Worm (Caenorhabditis elegans) whole organism, L4/young adult: ENCODE measurements around the gene col-140.

Experiments used
- dao-5 ChIP-seq: sonication (generic microtip); optimal IDR thresholded peaks from 2 replicates; lab custom pipeline; 2016; ENCODE audit warnings: missing genotype, missing genetic modification characterization, moderate library complexity, missing compliant biosample characterization
- him-1 ChIP-seq: sonication (generic microtip); optimal IDR thresholded peaks from 2 replicates; lab custom pipeline; 2016; ENCODE audit warnings: missing genotype, missing genetic modification reagents, missing genetic modification characterization, missing compliant biosample characterization

ce11 chrV:5822968-5823367 lies 13.7 kb downstream of the col-140 start:
- TF ChIP-seq him-1, result no peak
- no peak for TF ChIP-seq dao-5 (tag; lab: Kevin White, UChicago)
